Fruit fly (Drosophila melanogaster): ENCODE results near the gene Vps15.

- TF ChIP-seq Dll (optimal IDR thresholded peaks at IDR 0.05) (no peak), psq (optimal IDR thresholded peaks at IDR 0.05) (no peak), usp (GFP tag; optimal IDR thresholded peaks at IDR 0.05) (no peak)
Measured at dm6 chr3R:9258252-9259225, 12.9 kb upstream of the Vps15 start, which contains the start of the genes Ibf2 and Ibf1.

Data from whole organism.